Worm (Caenorhabditis elegans): ENCODE measurements around the gene B0507.8.

- no peak for TF ChIP-seq pqm-1 (tag; optimal IDR thresholded peaks at IDR 0.05)
- no peak for TF ChIP-seq sdc-2 (tag; optimal IDR thresholded peaks at IDR 0.05)
- TF ChIP-seq lim-6 (tag; optimal IDR thresholded peaks at IDR 0.05): no peak
- no peak for TF ChIP-seq ama-1 (optimal IDR thresholded peaks at IDR 0.05)
Observed at ce11 chrV:8716175-8716574, 46.6 kb downstream of the B0507.8 start, which contains the start of gene glr-5.
